Worm (Caenorhabditis elegans) whole organism, L2 larva: ENCODE data around the gene str-18.

Source experiments
- C34F6.9 ChIP-seq: fragments of 150-350 bp; optimal IDR thresholded peaks from 2 replicates; lab custom pipeline; 2014; ENCODE audit warnings: missing biosample characterization, missing genetic modification characterization
- R02D3.7 ChIP-seq: fragments of 150-350 bp; optimal IDR thresholded peaks from 2 replicates; lab custom pipeline; 2014; ENCODE audit warnings: missing biosample characterization, missing genetic modification characterization
- alr-1 ChIP-seq: fragments of 150-350 bp; optimal IDR thresholded peaks from 2 replicates; lab custom pipeline; 2014; ENCODE audit warnings: missing biosample characterization, missing genetic modification characterization
- aly-2 ChIP-seq: fragments of 150-350 bp; optimal IDR thresholded peaks from 2 replicates; lab custom pipeline; 2014; ENCODE audit warnings: missing biosample characterization, missing genetic modification characterization
- ama-1 ChIP-seq: fragments of 150-350 bp; optimal IDR thresholded peaks from 2 replicates; lab custom pipeline; 2018; ENCODE audit warnings: inconsistent platforms
- blmp-1 ChIP-seq: sonication (generic microtip); optimal IDR thresholded peaks from 2 replicates; lab custom pipeline; 2017; ENCODE audit warnings: missing genetic modification characterization, mild to moderate bottlenecking, missing compliant biosample characterization, antibody characterized with exemption, moderate library complexity; ENCODE audit not compliant: insufficient read depth
- ceh-16 ChIP-seq: fragments of 150-350 bp; optimal IDR thresholded peaks from 2 replicates; lab custom pipeline; 2014; ENCODE audit warnings: missing biosample characterization, missing genetic modification characterization
- ceh-82 ChIP-seq: fragments of 150-350 bp; optimal IDR thresholded peaks from 2 replicates; lab custom pipeline; 2014; ENCODE audit warnings: missing biosample characterization, missing genetic modification characterization
- dmd-4 ChIP-seq: sonication (generic microtip); optimal IDR thresholded peaks from 2 replicates; lab custom pipeline; 2017; ENCODE audit warnings: missing biosample characterization, missing genetic modification characterization
- egl-27 ChIP-seq: sonication (generic microtip); optimal IDR thresholded peaks from 3 replicates; lab custom pipeline; 2017; ENCODE audit warnings: missing biosample characterization, missing genetic modification reagents, missing genetic modification characterization
- elt-3 ChIP-seq: sonication (generic microtip); optimal IDR thresholded peaks from 2 replicates; lab custom pipeline; 2017; ENCODE audit warnings: missing biosample characterization, missing genetic modification characterization
- fos-1 ChIP-seq: fragments of 150-350 bp; optimal IDR thresholded peaks from 2 replicates; lab custom pipeline; 2014; ENCODE audit warnings: missing biosample characterization, missing genetic modification characterization
- gmeb-1 ChIP-seq: fragments of 150-350 bp; optimal IDR thresholded peaks from 2 replicates; lab custom pipeline; 2014; ENCODE audit warnings: missing biosample characterization, missing genetic modification characterization
- lin-11 ChIP-seq: fragments of 150-350 bp; sonication (generic microtip); optimal IDR thresholded peaks from 2 replicates; lab custom pipeline; 2014; ENCODE audit warnings: missing biosample characterization, missing genetic modification characterization, inconsistent platforms, mixed read lengths
- lin-39 ChIP-seq: fragments of 150-350 bp; optimal IDR thresholded peaks from 2 replicates; lab custom pipeline; 2014; ENCODE audit warnings: missing biosample characterization, missing genetic modification reagents, missing genetic modification characterization
- lsy-2 ChIP-seq, 2 experiments: fragments of 150-350 bp in 1 of 2; sonication (generic microtip) in 1 of 2; optimal IDR thresholded peaks; 2 replicates each; lab custom pipeline; 2014 to 2017; ENCODE audit warnings: missing biosample characterization in 2 of 2, missing genetic modification characterization in 2 of 2
- mbf-1 ChIP-seq: sonication (generic microtip); optimal IDR thresholded peaks from 2 replicates; lab custom pipeline; 2017; ENCODE audit warnings: missing biosample characterization, missing genetic modification characterization
- mdl-1 ChIP-seq, 2 experiments: fragments of 150-350 bp in 1 of 2; sonication (generic microtip) in 1 of 2; optimal IDR thresholded peaks; 2 replicates each; lab custom pipeline; 2017; ENCODE audit warnings: missing biosample characterization in 2 of 2, missing genetic modification characterization in 2 of 2
- nhr-10 ChIP-seq: sonication (generic microtip); optimal IDR thresholded peaks from 2 replicates; lab custom pipeline; 2017; ENCODE audit warnings: missing biosample characterization, missing genetic modification characterization
- nhr-129 ChIP-seq: fragments of 150-350 bp; optimal IDR thresholded peaks from 2 replicates; lab custom pipeline; 2014; ENCODE audit warnings: missing biosample characterization, missing genetic modification characterization
- nhr-237 ChIP-seq: fragments of 150-350 bp; optimal IDR thresholded peaks from 2 replicates; lab custom pipeline; 2014; ENCODE audit warnings: missing biosample characterization, missing genetic modification characterization
- nhr-25 ChIP-seq: fragments of 150-350 bp; sonication (generic microtip); optimal IDR thresholded peaks from 3 replicates; lab custom pipeline; 2014; ENCODE audit warnings: missing biosample characterization, missing genetic modification characterization
- nhr-6 ChIP-seq: fragments of 150-350 bp; optimal IDR thresholded peaks from 2 replicates; lab custom pipeline; 2014; ENCODE audit warnings: missing biosample characterization, missing genetic modification characterization
- nhr-77 ChIP-seq: fragments of 150-350 bp; optimal IDR thresholded peaks from 2 replicates; lab custom pipeline; 2014; ENCODE audit warnings: missing biosample characterization, missing genetic modification characterization
- peb-1 ChIP-seq: fragments of 150-350 bp; optimal IDR thresholded peaks from 2 replicates; lab custom pipeline; 2014; ENCODE audit warnings: missing biosample characterization, missing genetic modification characterization
- sem-4 ChIP-seq: fragments of 150-350 bp; optimal IDR thresholded peaks from 2 replicates; lab custom pipeline; 2014; ENCODE audit warnings: missing biosample characterization, missing genetic modification reagents, missing genetic modification characterization
- skn-1 ChIP-seq: sonication (generic microtip); optimal IDR thresholded peaks from 2 replicates; lab custom pipeline; 2017; ENCODE audit warnings: missing biosample characterization, missing genetic modification characterization
- sma-3 ChIP-seq: sonication (generic microtip); optimal IDR thresholded peaks from 2 replicates; lab custom pipeline; 2016; ENCODE audit warnings: missing genetic modification reagents, missing genetic modification characterization, missing compliant biosample characterization
- snpc-4 ChIP-seq: fragments of 150-350 bp; optimal IDR thresholded peaks from 2 replicates; lab custom pipeline; 2014; ENCODE audit warnings: missing biosample characterization, missing genetic modification characterization
- unc-39 ChIP-seq: fragments of 150-350 bp; optimal IDR thresholded peaks from 2 replicates; lab custom pipeline; 2014; ENCODE audit warnings: missing biosample characterization, missing genetic modification characterization
- unc-55 ChIP-seq: fragments of 150-350 bp; sonication (generic microtip); optimal IDR thresholded peaks from 3 replicates; lab custom pipeline; 2014; ENCODE audit warnings: missing biosample characterization, missing genetic modification reagents, missing genetic modification characterization
- unc-62 ChIP-seq: fragments of 150-350 bp; optimal IDR thresholded peaks from 2 replicates; lab custom pipeline; 2014; ENCODE audit warnings: missing biosample characterization, missing genetic modification reagents, missing genetic modification characterization
- zag-1 ChIP-seq: fragments of 150-350 bp; optimal IDR thresholded peaks from 2 replicates; lab custom pipeline; 2014; ENCODE audit warnings: missing biosample characterization, missing genetic modification characterization
- ztf-1 ChIP-seq: fragments of 200-800 bp; sonication (Bioruptor generic); conservative IDR thresholded peaks from 2 replicates; pipeline ENCODE4 v1.3.6; 2022; ENCODE audit warnings: missing genetic modification characterization, missing compliant biosample characterization
- ztf-11 ChIP-seq: sonication (generic microtip); optimal IDR thresholded peaks from 2 replicates; lab custom pipeline; 2017; ENCODE audit warnings: missing biosample characterization, missing genetic modification characterization
- ztf-4 ChIP-seq: fragments of 150-350 bp; optimal IDR thresholded peaks from 2 replicates; lab custom pipeline; 2014; ENCODE audit warnings: missing biosample characterization, missing genetic modification characterization

Gene str-18

DNA sequence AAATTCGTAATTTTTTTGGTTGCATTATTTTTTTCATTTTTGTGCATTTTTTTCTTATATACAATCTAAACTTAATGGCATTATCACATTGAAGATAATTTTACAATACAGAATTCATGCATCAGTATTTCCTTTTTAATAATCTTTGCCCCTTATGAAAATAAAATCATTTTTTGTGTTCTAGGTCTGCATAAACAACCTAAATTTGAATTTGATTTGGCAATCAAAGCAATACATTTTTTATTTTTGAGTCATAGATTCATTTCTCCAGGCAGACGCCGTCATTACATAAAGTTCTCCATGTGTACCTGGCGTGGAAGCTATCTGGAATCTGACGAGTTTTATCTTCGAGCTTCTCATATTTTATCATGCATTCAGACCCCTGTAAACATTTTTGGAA lies 19.9 kb downstream of the str-18 start, which contains the start of gene srh-140:
srh-140 (plus strand) TSS at position 301 of the 400 bp plus-strand sequence.
- TF ChIP-seq zag-1 (no peak), ceh-82 (no peak), mbf-1 (no peak), snpc-4 (no peak), egl-27 (no peak), peb-1 (tag; lab: Kevin White, UChicago) (no peak), nhr-129 (no peak), aly-2 (tag; lab: Kevin White, UChicago) (no peak), unc-39 (tag; lab: Kevin White, UChicago) (no peak), gmeb-1 (no peak), sem-4 (tag; lab: Kevin White, UChicago) (no peak), ceh-16 (tag; lab: Kevin White, UChicago) (no peak), alr-1 (tag; lab: Kevin White, UChicago) (no peak), lsy-2 (tag; optimal IDR thresholded peaks at IDR 0.05; lab: Kevin White, UChicago) (no peak), ama-1 (lab: Kevin White, UChicago) (no peak), nhr-237 (tag; lab: Kevin White, UChicago) (no peak), nhr-25 (no peak), ztf-4 (tag; lab: Kevin White, UChicago) (no peak), skn-1 (no peak), unc-62 (GFP tag; lab: Kevin White, UChicago) (no peak)

DNA sequence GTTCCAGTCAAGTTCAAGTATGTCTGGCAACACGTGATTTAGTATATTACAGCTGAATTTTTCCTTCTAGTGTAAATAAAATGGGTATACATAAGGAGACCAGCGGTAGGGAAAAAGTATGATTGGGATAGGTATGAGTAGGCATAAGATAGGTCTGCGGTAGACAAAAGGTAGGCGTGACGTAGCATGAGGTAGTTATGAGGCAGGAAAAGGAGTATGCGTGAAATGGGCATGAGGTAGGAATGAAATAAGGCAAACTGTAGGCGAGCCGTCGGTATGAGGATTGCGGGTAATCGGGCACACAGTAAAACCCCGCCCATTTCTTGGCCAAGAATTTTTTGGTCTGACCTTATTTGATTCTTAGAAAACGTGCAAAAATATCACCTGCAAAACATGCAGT lies 20.3 kb downstream of the str-18 start:
- TF ChIP-seq skn-1 (no peak), alr-1 (tag; lab: Kevin White, UChicago) (no peak), blmp-1 (tag; lab: Kevin White, UChicago) (no peak), snpc-4 (no peak), ztf-11 (tag; lab: Kevin White, UChicago) (no peak), sma-3 (GFP tag; lab: Kevin White, UChicago) (no peak), C34F6.9 (tag; lab: Kevin White, UChicago) (no peak), egl-27 (no peak), ztf-4 (tag; lab: Kevin White, UChicago) (no peak), ztf-1 (GFP tag; lab: Robert Waterston, UW) (no peak)

DNA sequence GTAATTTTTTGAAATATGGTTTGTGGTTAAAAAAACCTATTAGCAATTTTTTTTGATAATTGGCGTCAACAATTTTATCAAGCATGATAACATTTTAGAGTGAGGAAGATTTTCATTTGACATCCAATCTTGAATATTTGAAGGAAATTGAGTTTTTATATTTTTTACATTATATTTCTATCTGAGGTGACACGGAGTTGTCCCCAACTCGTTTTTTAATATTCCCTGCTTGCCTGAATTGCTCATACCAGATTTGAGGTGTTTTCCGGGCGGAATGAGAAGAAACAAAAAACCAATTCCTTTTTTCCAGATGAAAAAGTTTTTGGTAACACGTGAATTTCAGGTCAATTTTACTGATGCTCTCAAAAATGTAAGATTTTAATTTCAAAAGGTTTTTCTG lies 22.2 kb downstream of the str-18 start, which contains the start of gene Y6E2A.7:
Y6E2A.7 (plus strand) TSS at position 301 of the 400 bp plus-strand sequence.
- TF ChIP-seq lin-11 (tag; lab: Kevin White, UChicago) (no peak), alr-1 (tag; lab: Kevin White, UChicago) (no peak), sma-3 (GFP tag; lab: Kevin White, UChicago) (no peak), unc-39 (tag; lab: Kevin White, UChicago) (no peak)
- TF ChIP-seq, all 48 proteins: peak for 0

DNA sequence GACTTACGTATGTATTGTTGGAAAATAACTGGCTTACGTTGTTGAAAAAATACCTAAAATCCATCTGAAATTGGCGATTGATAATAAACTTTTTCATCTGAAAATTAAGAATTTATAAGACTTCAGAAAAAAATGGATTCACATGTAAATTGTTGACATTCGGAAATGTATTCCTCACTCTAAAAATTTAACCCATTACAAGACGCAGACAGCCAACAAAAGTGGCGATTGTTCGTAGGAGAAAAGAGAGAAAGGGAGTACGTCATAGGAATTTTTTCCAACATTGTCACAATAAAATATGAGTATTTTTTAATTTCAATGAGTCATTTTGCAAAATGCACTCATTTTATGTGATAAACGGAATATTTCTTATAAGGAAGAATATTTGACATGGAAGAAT lies 23.2 kb downstream of the str-18 start, which contains the start of gene Y6E2A.5:
Y6E2A.5 (minus strand) TSS at position 101 of the 400 bp plus-strand sequence.
- TF ChIP-seq mdl-1 (tag; optimal IDR thresholded peaks at IDR 0.05; lab: Kevin White, UChicago) (no peak), lsy-2 (tag; optimal IDR thresholded peaks at IDR 0.05; lab: Kevin White, UChicago) (no peak), gmeb-1 (no peak), nhr-10 (tag; lab: Kevin White, UChicago) (no peak), lin-39 (tag; lab: Kevin White, UChicago) (no peak), unc-55 (GFP tag; lab: Kevin White, UChicago) (no peak), dmd-4 (no peak), alr-1 (tag; lab: Kevin White, UChicago) (no peak), skn-1 (no peak), ztf-4 (tag; lab: Kevin White, UChicago) (no peak), aly-2 (tag; lab: Kevin White, UChicago) (no peak), nhr-129 (no peak), nhr-77 (tag; lab: Kevin White, UChicago) (no peak), snpc-4 (no peak), peb-1 (tag; lab: Kevin White, UChicago) (no peak), sma-3 (GFP tag; lab: Kevin White, UChicago) (no peak)
- TF ChIP-seq, all 48 proteins: peak for 0

DNA sequence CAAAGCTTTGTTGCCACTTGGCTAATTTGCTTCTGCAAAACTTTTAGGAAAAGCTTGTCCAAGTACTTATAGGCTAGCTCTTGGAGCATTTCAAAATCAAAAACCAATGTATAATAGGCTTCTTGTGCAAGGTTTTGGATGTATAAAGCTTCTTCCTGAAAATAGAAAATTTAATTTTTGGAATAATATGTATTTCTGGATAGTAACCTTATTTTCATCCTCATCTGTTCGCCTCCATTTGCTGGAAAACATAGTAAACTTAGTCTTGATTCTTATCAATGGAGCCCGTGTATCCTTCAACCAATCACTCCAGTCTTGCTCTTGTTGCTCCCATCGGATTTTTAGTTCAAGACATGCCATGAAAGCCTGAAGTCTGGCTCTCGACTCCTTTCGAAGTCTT lies 25.1 kb downstream of the str-18 start, which contains the start of gene Y6E2A.4:
Y6E2A.4 (minus strand) TSS at position 101 of the 400 bp plus-strand sequence.
- TF ChIP-seq dmd-4 (no peak), nhr-6 (tag; lab: Kevin White, UChicago) (no peak), lsy-2 (tag; optimal IDR thresholded peaks at IDR 0.05; lab: Kevin White, UChicago) (no peak), mbf-1 (no peak), elt-3 (tag; lab: Kevin White, UChicago) (no peak), R02D3.7 (tag; lab: Kevin White, UChicago) (no peak), snpc-4 (no peak), nhr-25 (no peak), mdl-1 (tag; optimal IDR thresholded peaks at IDR 0.05; lab: Kevin White, UChicago) (no peak), nhr-77 (tag; lab: Kevin White, UChicago) (no peak), fos-1 (tag; lab: Kevin White, UChicago) (no peak), egl-27 (no peak), unc-55 (GFP tag; lab: Kevin White, UChicago) (no peak)
